Fruit fly (Drosophila melanogaster) whole organism, prepupa: ENCODE results near the gene CG11695.

Experiments used
- Blimp-1 ChIP-seq: fragments of 200-800 bp; sonication (Bioruptor generic); optimal IDR thresholded peaks from 3 replicates; lab custom pipeline; 2017; ENCODE audit warnings: missing biosample characterization, missing genetic modification characterization, mild to moderate bottlenecking, moderate library complexity, missing genetic modification reagents
- CG10631 ChIP-seq: fragments of 200-800 bp; sonication (Bioruptor generic); optimal IDR thresholded peaks from 2 replicates; lab custom pipeline; 2016; ENCODE audit warnings: missing biosample characterization, missing genetic modification characterization
- CG10669 ChIP-seq: fragments of 200-800 bp; sonication (Bioruptor generic); optimal IDR thresholded peaks from 3 replicates; lab custom pipeline; 2018; ENCODE audit warnings: missing biosample characterization, mild to moderate bottlenecking, missing genetic modification characterization, moderate library complexity
- CG11294 ChIP-seq: fragments of 200-800 bp; sonication (Bioruptor generic); IDR thresholded peaks from 2 replicates; pipeline ENCODE4 v1.3.6; 2022; ENCODE audit warnings: missing biosample characterization, missing genetic modification characterization
- CG11762 ChIP-seq: fragments of 200-800 bp; sonication (Bioruptor generic); optimal IDR thresholded peaks from 3 replicates; lab custom pipeline; 2016; ENCODE audit warnings: missing biosample characterization, missing genetic modification characterization; ENCODE audit not compliant: insufficient read depth
- CG11902 ChIP-seq: fragments of 200-800 bp; sonication (Bioruptor generic); optimal IDR thresholded peaks from 3 replicates; lab custom pipeline; 2016; ENCODE audit warnings: missing biosample characterization, missing genetic modification characterization
- CG15336 ChIP-seq: fragments of 200-800 bp; sonication (Bioruptor generic); IDR thresholded peaks from 2 replicates; pipeline ENCODE4 v1.3.6; 2022; ENCODE audit warnings: missing biosample characterization, missing genetic modification characterization
- CG1621 ChIP-seq: fragments of 200-800 bp; sonication (Bioruptor generic); optimal IDR thresholded peaks from 3 replicates; lab custom pipeline; 2018; ENCODE audit warnings: missing biosample characterization, mild to moderate bottlenecking, missing genetic modification characterization
- CG16779 ChIP-seq: fragments of 200-800 bp; sonication (Bioruptor generic); optimal IDR thresholded peaks from 3 replicates; lab custom pipeline; 2017; ENCODE audit warnings: missing biosample characterization, mild to moderate bottlenecking, missing genetic modification characterization
- CG3032 ChIP-seq: fragments of 200-800 bp; optimal IDR thresholded peaks from 2 replicates; lab custom pipeline; 2019; ENCODE audit warnings: missing biosample characterization, mild to moderate bottlenecking, missing genetic modification characterization, moderate library complexity
- CG31627 ChIP-seq: fragments of 200-800 bp; sonication (Bioruptor generic); optimal IDR thresholded peaks from 3 replicates; lab custom pipeline; 2016; ENCODE audit warnings: missing biosample characterization, missing genetic modification characterization
- CG32006 ChIP-seq: fragments of 200-800 bp; sonication (Bioruptor generic); optimal IDR thresholded peaks from 3 replicates; lab custom pipeline; 2017; ENCODE audit warnings: missing biosample characterization, mild to moderate bottlenecking, missing genetic modification characterization
- CG34406 ChIP-seq: fragments of 200-800 bp; sonication (Bioruptor generic); optimal IDR thresholded peaks from 3 replicates; lab custom pipeline; 2016; ENCODE audit warnings: missing biosample characterization, missing genetic modification characterization
- CG3919 ChIP-seq: fragments of 200-800 bp; sonication (Bioruptor generic); optimal IDR thresholded peaks from 3 replicates; lab custom pipeline; 2016; ENCODE audit warnings: missing biosample characterization, missing genetic modification characterization
- CG6163 ChIP-seq: fragments of 200-800 bp; sonication (Bioruptor generic); IDR thresholded peaks from 3 replicates; pipeline ENCODE4 v1.3.6; 2022; ENCODE audit warnings: missing biosample characterization, missing genetic modification characterization
- CG6276 ChIP-seq: fragments of 200-800 bp; sonication (Bioruptor generic); optimal IDR thresholded peaks from 2 replicates; lab custom pipeline; 2017; ENCODE audit warnings: missing biosample characterization, mild to moderate bottlenecking, missing genetic modification characterization
- CG6792 ChIP-seq: fragments of 200-800 bp; sonication (Bioruptor generic); optimal IDR thresholded peaks from 3 replicates; lab custom pipeline; 2016; ENCODE audit warnings: missing biosample characterization, missing genetic modification characterization
- CG7368 ChIP-seq: fragments of 200-800 bp; sonication (Bioruptor generic); optimal IDR thresholded peaks from 3 replicates; lab custom pipeline; 2016; ENCODE audit warnings: missing biosample characterization, missing genetic modification characterization
- CG8119 ChIP-seq: fragments of 200-800 bp; sonication (Bioruptor generic); IDR thresholded peaks from 3 replicates; pipeline ENCODE4 v1.3.6; 2022; ENCODE audit warnings: missing biosample characterization, missing genetic modification characterization
- CG8319 ChIP-seq: fragments of 200-800 bp; sonication (Bioruptor generic); optimal IDR thresholded peaks from 3 replicates; lab custom pipeline; 2016; ENCODE audit warnings: missing biosample characterization, missing genetic modification characterization
- CG9139 ChIP-seq: fragments of 200-800 bp; sonication (Bioruptor generic); optimal IDR thresholded peaks from 3 replicates; lab custom pipeline; 2017; ENCODE audit warnings: missing biosample characterization, mild to moderate bottlenecking, missing genetic modification characterization
- Eip75B ChIP-seq: fragments of 200-800 bp; sonication (Bioruptor generic); optimal IDR thresholded peaks from 3 replicates; lab custom pipeline; 2016; ENCODE audit warnings: missing biosample characterization, missing genetic modification characterization
- Ets21C ChIP-seq: fragments of 200-800 bp; sonication (Bioruptor generic); optimal IDR thresholded peaks from 3 replicates; lab custom pipeline; 2016; ENCODE audit warnings: missing biosample characterization, missing genetic modification characterization
- Gug ChIP-seq: fragments of 200-800 bp; sonication (Bioruptor generic); IDR thresholded peaks from 2 replicates; pipeline ENCODE4 v1.3.6; 2022; ENCODE audit warnings: missing biosample characterization, missing genetic modification characterization
- Hr38 ChIP-seq: sonication (Bioruptor generic); optimal IDR thresholded peaks from 2 replicates; lab custom pipeline; 2016; ENCODE audit warnings: missing biosample characterization, missing genetic modification characterization
- Hr39 ChIP-seq: fragments of 200-800 bp; sonication (Bioruptor generic); optimal IDR thresholded peaks from 2 replicates; lab custom pipeline; 2016; ENCODE audit warnings: missing biosample characterization, missing genetic modification characterization
- Hr4 ChIP-seq: fragments of 200-800 bp; sonication (Bioruptor generic); optimal IDR thresholded peaks from 3 replicates; lab custom pipeline; 2016; ENCODE audit warnings: missing biosample characterization, missing genetic modification characterization
- Lpt ChIP-seq: fragments of 200-800 bp; sonication (Bioruptor generic); optimal IDR thresholded peaks from 3 replicates; lab custom pipeline; 2016; ENCODE audit warnings: missing biosample characterization, missing genetic modification characterization
- Met ChIP-seq: fragments of 200-800 bp; sonication (Bioruptor generic); optimal IDR thresholded peaks from 3 replicates; lab custom pipeline; 2016; ENCODE audit warnings: missing biosample characterization, missing genetic modification characterization
- OdsH ChIP-seq: fragments of 200-800 bp; sonication (Bioruptor generic); optimal IDR thresholded peaks from 3 replicates; lab custom pipeline; 2016; ENCODE audit warnings: missing biosample characterization, missing genetic modification characterization
- Smox ChIP-seq: fragments of 200-800 bp; sonication (Bioruptor generic); optimal IDR thresholded peaks from 3 replicates; lab custom pipeline; 2016; ENCODE audit warnings: missing biosample characterization, missing genetic modification characterization
- Sox102F ChIP-seq: fragments of 200-800 bp; sonication (Bioruptor generic); optimal IDR thresholded peaks from 2 replicates; lab custom pipeline; 2016; ENCODE audit warnings: missing biosample characterization, mild to moderate bottlenecking, missing genetic modification characterization
- Sox14 ChIP-seq: fragments of 200-800 bp; sonication (Bioruptor generic); optimal IDR thresholded peaks from 3 replicates; lab custom pipeline; 2016; ENCODE audit warnings: missing biosample characterization, missing genetic modification characterization
- acj6 ChIP-seq: fragments of 200-800 bp; sonication (Bioruptor generic); optimal IDR thresholded peaks from 3 replicates; lab custom pipeline; 2016; ENCODE audit warnings: missing biosample characterization, missing genetic modification characterization
- cyc ChIP-seq: fragments of 200-800 bp; sonication (Bioruptor generic); optimal IDR thresholded peaks from 3 replicates; lab custom pipeline; 2016; ENCODE audit warnings: missing biosample characterization, missing genetic modification characterization
- dsx ChIP-seq: fragments of 200-800 bp; optimal IDR thresholded peaks from 3 replicates; lab custom pipeline; 2019; ENCODE audit warnings: missing biosample characterization, mild to moderate bottlenecking, missing genetic modification characterization, moderate library complexity; ENCODE audit not compliant: poor library complexity, severe bottlenecking
- fd59A ChIP-seq: fragments of 200-800 bp; sonication (Bioruptor generic); optimal IDR thresholded peaks from 2 replicates; lab custom pipeline; 2017; ENCODE audit warnings: missing biosample characterization, mild to moderate bottlenecking, missing genetic modification characterization, missing genetic modification reagents
- fkh ChIP-seq: fragments of 200-800 bp; sonication (Bioruptor generic); optimal IDR thresholded peaks from 3 replicates; lab custom pipeline; 2017; ENCODE audit warnings: missing biosample characterization, mild to moderate bottlenecking, missing genetic modification characterization, moderate library complexity
- net ChIP-seq: fragments of 200-800 bp; sonication (Bioruptor generic); optimal IDR thresholded peaks from 3 replicates; lab custom pipeline; 2016; ENCODE audit warnings: missing biosample characterization, missing genetic modification characterization
- pdm3 ChIP-seq: fragments of 200-800 bp; sonication (Bioruptor generic); optimal IDR thresholded peaks from 3 replicates; lab custom pipeline; 2016; ENCODE audit warnings: missing biosample characterization, missing genetic modification characterization
- salr ChIP-seq, 2 experiments: fragments of 200-800 bp; sonication (Bioruptor generic); optimal IDR thresholded peaks; 3 replicates each; lab custom pipeline; 2016 to 2018; ENCODE audit warnings: missing biosample characterization in 2 of 2, missing genetic modification characterization in 2 of 2, mild to moderate bottlenecking in 1 of 2
- spab ChIP-seq: fragments of 200-800 bp; sonication (Bioruptor generic); optimal IDR thresholded peaks from 2 replicates; lab custom pipeline; 2017; ENCODE audit warnings: missing biosample characterization, mild to moderate bottlenecking, missing genetic modification characterization, missing genetic modification reagents
- topi ChIP-seq: fragments of 200-800 bp; sonication (Bioruptor generic); optimal IDR thresholded peaks from 3 replicates; lab custom pipeline; 2016; ENCODE audit warnings: missing biosample characterization, missing genetic modification characterization
- vri ChIP-seq: fragments of 200-800 bp; sonication (Bioruptor generic); optimal IDR thresholded peaks from 3 replicates; lab custom pipeline; 2016; ENCODE audit warnings: missing biosample characterization, mild to moderate bottlenecking, missing genetic modification characterization

CG11695 gene

dm6 chrX:11621866-11622648 is 45.4 kb downstream of the CG11695 start, which contains the start of gene Ptp10D (continued):
- TF ChIP-seq CG6276 (GFP tag; lab: Kevin White, UChicago) = no peak
- no peak for TF ChIP-seq Met (GFP tag; lab: Kevin White, UChicago)
- TF ChIP-seq Gug (GFP tag; lab: Robert Waterston, UW) = no peak
- TF ChIP-seq CG3919 (GFP tag; lab: Kevin White, UChicago) = no peak
- TF ChIP-seq spab (GFP tag; lab: Kevin White, UChicago) = no peak
- no peak for TF ChIP-seq CG9139 (GFP tag; lab: Kevin White, UChicago)
- no peak for TF ChIP-seq CG10669 (GFP tag; lab: Kevin White, UChicago)
- no peak for TF ChIP-seq OdsH (GFP tag; lab: Kevin White, UChicago)
- peak; percentile 55 for TF ChIP-seq dsx
- peak; percentile 54 for TF ChIP-seq fkh (GFP tag; lab: Kevin White, UChicago)
- TF ChIP-seq CG11762 (GFP tag; lab: Kevin White, UChicago) = no peak
- TF ChIP-seq vri (GFP tag; lab: Kevin White, UChicago) = no peak
- TF ChIP-seq CG31627 (GFP tag; lab: Kevin White, UChicago) = no peak
- no peak for TF ChIP-seq Hr4
- no peak for TF ChIP-seq CG32006
- no peak for TF ChIP-seq fd59A (GFP tag; lab: Kevin White, UChicago)
- peak; percentile 41; the same call in 1 of the 3 replicates for TF ChIP-seq CG8119 (GFP tag; lab: Robert Waterston, UW)
- no peak for TF ChIP-seq CG10631 (GFP tag; lab: Kevin White, UChicago)
- TF ChIP-seq Sox14 (GFP tag; lab: Kevin White, UChicago) = no peak
- TF ChIP-seq CG6163 (GFP tag; lab: Robert Waterston, UW) = peak; percentile 68
- no peak for TF ChIP-seq CG11294 (GFP tag; lab: Robert Waterston, UW)
- TF ChIP-seq salr (GFP tag; optimal IDR thresholded peaks at IDR 0.05; lab: Kevin White, UChicago) = no peak
- no peak for TF ChIP-seq CG6792 (GFP tag; lab: Kevin White, UChicago)
- no peak for TF ChIP-seq Smox (GFP tag; lab: Kevin White, UChicago)
- TF ChIP-seq, all 60 proteins: peak for 13

dm6 chrX:11622649-11623425 is 46.2 kb downstream of the CG11695 start:
- peak; percentile 94 for TF ChIP-seq CG11902
- peak; percentile 93 for TF ChIP-seq CG8119 (GFP tag; lab: Robert Waterston, UW)
- peak; percentile 97 for TF ChIP-seq CG3919 (GFP tag; lab: Kevin White, UChicago)
- TF ChIP-seq Hr4 = peak; percentile 91
- TF ChIP-seq Sox102F (GFP tag; lab: Kevin White, UChicago) = peak; percentile 98
- TF ChIP-seq CG6163 (GFP tag; lab: Robert Waterston, UW) = peak; percentile 96
- peak; percentile 94 for TF ChIP-seq CG34406 (GFP tag; lab: Kevin White, UChicago)
- TF ChIP-seq salr (GFP tag; optimal IDR thresholded peaks at IDR 0.05; lab: Kevin White, UChicago) = peak; percentile 94 to 95
- TF ChIP-seq cyc = peak; percentile 98
- TF ChIP-seq fd59A (GFP tag; lab: Kevin White, UChicago) = peak; percentile 93
- TF ChIP-seq CG3032 (tag; lab: Kevin White, UChicago) = peak; percentile 97
- TF ChIP-seq CG7368 = peak; percentile 97
- TF ChIP-seq Gug (GFP tag; lab: Robert Waterston, UW) = peak; percentile 91
- peak; percentile 96 for TF ChIP-seq Ets21C (GFP tag; lab: Kevin White, UChicago)
- TF ChIP-seq CG11294 (GFP tag; lab: Robert Waterston, UW) = peak; percentile 92
- peak; percentile 97 for TF ChIP-seq vri (GFP tag; lab: Kevin White, UChicago)
- peak; percentile 99 for TF ChIP-seq topi
- peak; percentile 96 for TF ChIP-seq Sox14 (GFP tag; lab: Kevin White, UChicago)
- peak; percentile 95 for TF ChIP-seq CG8319 (GFP tag; lab: Kevin White, UChicago)
- peak; percentile 100 for TF ChIP-seq Met (GFP tag; lab: Kevin White, UChicago)
- TF ChIP-seq Hr38 (GFP tag; lab: Kevin White, UChicago) = peak; percentile 34
- peak; percentile 96 for TF ChIP-seq CG15336 (GFP tag; lab: Robert Waterston, UW)
- TF ChIP-seq Hr39 (GFP tag; lab: Kevin White, UChicago) = peak; percentile 98
- peak; percentile 96 for TF ChIP-seq CG11762 (GFP tag; lab: Kevin White, UChicago)
- TF ChIP-seq acj6 (GFP tag; lab: Kevin White, UChicago) = peak; percentile 96
- peak; percentile 98 for TF ChIP-seq pdm3
- peak; percentile 92 for TF ChIP-seq Eip75B (GFP tag; lab: Kevin White, UChicago)
- TF ChIP-seq CG16779 = peak; percentile 80
- peak; percentile 93 for TF ChIP-seq Lpt (GFP tag; lab: Kevin White, UChicago)
- TF ChIP-seq CG6276 (GFP tag; lab: Kevin White, UChicago) = peak; percentile 93
- TF ChIP-seq CG1621 (tag; lab: Kevin White, UChicago) = peak; percentile 95
- peak; percentile 92 for TF ChIP-seq Blimp-1 (GFP tag; lab: Kevin White, UChicago)
- TF ChIP-seq net (GFP tag; lab: Kevin White, UChicago) = peak; percentile 96
